Fruit fly (Drosophila melanogaster): Measurements from ENCODE around the gene Rat1.

DNA sequence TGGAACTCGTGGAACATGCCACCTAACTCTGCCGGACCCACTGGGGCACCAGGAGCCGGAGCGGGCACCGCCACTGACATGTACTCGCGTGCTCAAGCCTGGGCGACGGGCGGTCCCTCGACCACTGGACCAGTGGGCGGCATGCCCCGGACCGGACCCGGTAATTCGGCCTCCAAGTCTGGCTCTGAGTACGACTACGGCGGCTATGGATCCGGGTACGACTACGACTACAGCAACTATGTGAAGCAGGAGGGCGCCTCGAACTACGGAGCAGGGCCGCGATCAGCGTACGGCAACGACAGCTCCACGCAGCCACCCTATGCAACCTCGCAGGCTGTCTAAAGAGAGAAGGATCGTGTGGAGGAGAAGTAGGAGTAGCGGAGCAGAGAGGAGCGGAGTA is 17.2 kb downstream of the Rat1 start:
- TF ChIP-seq psq (optimal IDR thresholded peaks at IDR 0.05) (no peak), h (optimal IDR thresholded peaks at IDR 0.05) (no peak)

Measured in Kc167 (cell line).